Worm (Caenorhabditis elegans) whole organism, L4/young adult: ENCODE measurements around the gene C44H9.5.

Experiments
- W03F9.2 ChIP-seq: fragments of 150-350 bp; optimal IDR thresholded peaks from 2 replicates; lab custom pipeline; 2014; ENCODE audit warnings: missing biosample characterization, missing genetic modification characterization
- dao-5 ChIP-seq: sonication (generic microtip); optimal IDR thresholded peaks from 2 replicates; lab custom pipeline; 2016; ENCODE audit warnings: missing genotype, missing genetic modification characterization, moderate library complexity, missing compliant biosample characterization
- him-1 ChIP-seq: sonication (generic microtip); optimal IDR thresholded peaks from 2 replicates; lab custom pipeline; 2016; ENCODE audit warnings: missing genotype, missing genetic modification reagents, missing genetic modification characterization, missing compliant biosample characterization

DNA sequence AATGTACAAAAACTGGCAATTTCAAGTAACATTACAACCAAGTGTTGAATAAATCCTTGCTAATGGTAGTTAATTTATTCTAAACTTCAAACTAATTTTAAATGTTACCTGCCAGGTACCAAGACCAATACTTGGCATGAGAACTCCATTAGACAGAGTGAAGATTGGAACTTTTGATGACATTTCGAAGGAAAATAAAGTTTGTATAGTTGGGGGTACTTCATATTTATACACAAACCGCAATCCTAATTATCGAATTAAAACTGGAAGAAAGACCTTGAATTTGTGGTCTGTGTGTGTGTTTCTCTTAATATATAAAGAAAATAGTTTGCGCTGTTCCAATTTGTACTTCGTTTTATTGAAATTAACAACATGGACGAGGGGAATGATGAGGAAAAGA lies 39.8 kb downstream of the C44H9.5 start, which contains the start of gene ZC443.1:
- TF ChIP-seq him-1 = no peak
- TF ChIP-seq W03F9.2 (tag; lab: Kevin White, UChicago) = no peak
- no peak for TF ChIP-seq dao-5 (tag; lab: Kevin White, UChicago)
